Fruit fly (Drosophila melanogaster) whole organism, embryonic: Measurements from ENCODE around the gene mRpS2.
A peak's percentile ranks its signal among the peaks of the same experiment; 100 is the strongest.

Source experiments
- C15 ChIP-seq: fragments of 200-800 bp; sonication (Bioruptor generic); IDR thresholded peaks from 3 replicates; pipeline ENCODE4 v1.3.6; 2022; ENCODE audit warnings: missing biosample characterization, missing genetic modification characterization
- CG10366 ChIP-seq: fragments of 200-800 bp; sonication (Bioruptor generic); IDR thresholded peaks from 2 replicates; pipeline ENCODE4 v1.3.6; 2022; ENCODE audit warnings: missing biosample characterization, missing genetic modification characterization
- CG10979 ChIP-seq: fragments of 200-800 bp; sonication (Bioruptor generic); optimal IDR thresholded peaks from 2 replicates; lab custom pipeline; 2018; ENCODE audit warnings: missing biosample characterization, mild to moderate bottlenecking, missing genetic modification characterization, moderate library complexity
- CG11696 ChIP-seq: fragments of 200-800 bp; sonication (Bioruptor generic); IDR thresholded peaks from 2 replicates; pipeline ENCODE4 v1.3.6; 2022; ENCODE audit warnings: missing biosample characterization, missing genetic modification characterization
- CG12391 ChIP-seq: fragments of 200-800 bp; sonication (Bioruptor generic); optimal IDR thresholded peaks from 3 replicates; lab custom pipeline; 2018; ENCODE audit warnings: missing biosample characterization, mild to moderate bottlenecking, missing genetic modification characterization, moderate library complexity
- CG13424 ChIP-seq: fragments of 200-800 bp; sonication (Bioruptor generic); optimal IDR thresholded peaks from 2 replicates; lab custom pipeline; 2019; ENCODE audit warnings: missing biosample characterization, mild to moderate bottlenecking, missing genetic modification characterization, moderate library complexity
- CG14014 ChIP-seq: fragments of 200-800 bp; sonication (Bioruptor generic); IDR thresholded peaks from 2 replicates; pipeline ENCODE4 v1.3.6; 2022; ENCODE audit warnings: missing biosample characterization, missing genetic modification characterization
- CG1529 ChIP-seq: fragments of 200-800 bp; sonication (Bioruptor generic); optimal IDR thresholded peaks from 3 replicates; lab custom pipeline; 2018; ENCODE audit warnings: missing biosample characterization, missing genetic modification characterization
- CG1602 ChIP-seq: fragments of 200-800 bp; sonication (Bioruptor generic); optimal IDR thresholded peaks from 3 replicates; lab custom pipeline; 2016; ENCODE audit warnings: missing biosample characterization, missing genetic modification characterization
- CG17361 ChIP-seq: fragments of 200-800 bp; sonication (Bioruptor generic); IDR thresholded peaks from 3 replicates; pipeline ENCODE4 v1.3.6; 2022; ENCODE audit warnings: missing biosample characterization, missing genetic modification characterization
- CG1792 ChIP-seq: fragments of 200-800 bp; sonication (Bioruptor generic); optimal IDR thresholded peaks from 2 replicates; lab custom pipeline; 2016; ENCODE audit warnings: missing biosample characterization, missing genetic modification characterization
- CG18011 ChIP-seq: fragments of 200-800 bp; sonication (Bioruptor generic); optimal IDR thresholded peaks from 2 replicates; lab custom pipeline; 2017; ENCODE audit warnings: missing biosample characterization, missing genetic modification characterization, mild to moderate bottlenecking, moderate library complexity, missing genotype
- CG2120 ChIP-seq: fragments of 200-800 bp; sonication (Bioruptor generic); optimal IDR thresholded peaks from 3 replicates; lab custom pipeline; 2016; ENCODE audit warnings: missing biosample characterization, missing genetic modification characterization
- CG2129 ChIP-seq: fragments of 200-800 bp; sonication (Bioruptor generic); IDR thresholded peaks from 2 replicates; pipeline ENCODE4 v1.3.6; 2022; ENCODE audit warnings: missing biosample characterization, missing genetic modification characterization; ENCODE audit not compliant: partially characterized antibody
- CG2712 ChIP-seq: fragments of 200-800 bp; optimal IDR thresholded peaks from 3 replicates; lab custom pipeline; 2019; ENCODE audit warnings: missing biosample characterization, mild to moderate bottlenecking, missing genetic modification characterization, moderate library complexity
- CG3726 ChIP-seq: fragments of 200-800 bp; sonication (Bioruptor generic); IDR thresholded peaks from 3 replicates; pipeline ENCODE4, ENCODE4 v1.3.6; 2022; ENCODE audit warnings: missing biosample characterization, missing genetic modification characterization
- CG43689 ChIP-seq: fragments of 200-800 bp; sonication (Bioruptor generic); IDR thresholded peaks from 2 replicates; pipeline ENCODE4 v1.3.6; 2022; ENCODE audit warnings: missing biosample characterization, missing genetic modification characterization
- CG4424 ChIP-seq: fragments of 200-800 bp; sonication (Bioruptor generic); optimal IDR thresholded peaks from 3 replicates; lab custom pipeline; 2016; ENCODE audit warnings: missing biosample characterization, missing genetic modification characterization
- CG4707 ChIP-seq: fragments of 200-800 bp; sonication (Bioruptor generic); optimal IDR thresholded peaks from 2 replicates; lab custom pipeline; 2018; ENCODE audit warnings: missing biosample characterization, mild to moderate bottlenecking, missing genetic modification characterization, moderate library complexity
- CG5180 ChIP-seq: fragments of 200-800 bp; sonication (Bioruptor generic); optimal IDR thresholded peaks from 3 replicates; lab custom pipeline; 2017; ENCODE audit warnings: missing biosample characterization, missing genetic modification characterization, mild to moderate bottlenecking, moderate library complexity, missing genetic modification reagents
- CG6175 ChIP-seq: fragments of 200-800 bp; sonication (Bioruptor generic); IDR thresholded peaks from 3 replicates; pipeline ENCODE4 v1.3.6; 2022; ENCODE audit warnings: missing biosample characterization, missing genetic modification characterization
- CG7372 ChIP-seq: fragments of 200-800 bp; sonication (Bioruptor generic); IDR thresholded peaks from 2 replicates; pipeline ENCODE4 v1.3.6; 2022; ENCODE audit warnings: missing biosample characterization, missing genetic modification characterization
- CG8765 ChIP-seq: fragments of 200-800 bp; sonication (Bioruptor generic); IDR thresholded peaks from 2 replicates; pipeline ENCODE4 v1.3.6; 2022; ENCODE audit warnings: missing biosample characterization, missing genetic modification characterization
- CG9437 ChIP-seq: fragments of 200-800 bp; sonication (Bioruptor generic); optimal IDR thresholded peaks from 2 replicates; lab custom pipeline; 2018; ENCODE audit warnings: missing biosample characterization, mild to moderate bottlenecking, missing genetic modification characterization
- CG9817 ChIP-seq: fragments of 200-800 bp; sonication (Bioruptor generic); optimal IDR thresholded peaks from 2 replicates; lab custom pipeline; 2018; ENCODE audit warnings: missing biosample characterization, mild to moderate bottlenecking, missing genetic modification characterization, moderate library complexity
- Deaf1 ChIP-seq: fragments of 200-800 bp; optimal IDR thresholded peaks from 3 replicates; lab custom pipeline; 2019; ENCODE audit warnings: missing biosample characterization, mild to moderate bottlenecking, missing genetic modification characterization, moderate library complexity
- Dll ChIP-seq: fragments of 200-800 bp; sonication (Bioruptor generic); IDR thresholded peaks from 4 replicates; pipeline ENCODE4 v1.3.6; 2022; ENCODE audit warnings: missing biosample characterization, missing genetic modification characterization; ENCODE audit not compliant: partially characterized antibody
- Drgx ChIP-seq: fragments of 200-800 bp; sonication (Bioruptor generic); IDR thresholded peaks from 2 replicates; pipeline ENCODE4 v1.3.6; 2022; ENCODE audit warnings: missing biosample characterization, missing genetic modification characterization
- Eip74EF ChIP-seq, 2 experiments: fragments of 200-800 bp in 1 of 2; fragments of >200 bp in 1 of 2; sonication (Bioruptor generic) in 1 of 2; optimal IDR thresholded peaks; 2 replicates each; lab custom pipeline; 2017 to 2019; ENCODE audit warnings: missing biosample characterization in 2 of 2, missing genetic modification characterization in 2 of 2, mild to moderate bottlenecking in 1 of 2, moderate library complexity in 1 of 2
- Hr39 ChIP-seq: fragments of >200 bp; optimal IDR thresholded peaks from 2 replicates; lab custom pipeline; 2017
- Lhr ChIP-seq: fragments of 200-800 bp; sonication (Bioruptor generic); optimal IDR thresholded peaks from 3 replicates; lab custom pipeline; 2017; ENCODE audit warnings: mild to moderate bottlenecking, missing biosample characterization, missing genetic modification reagents, missing genetic modification characterization
- Mrtf ChIP-seq: fragments of 200-800 bp; sonication (Bioruptor generic); IDR thresholded peaks from 3 replicates; pipeline ENCODE4 v1.3.6; 2022; ENCODE audit warnings: missing biosample characterization, missing genetic modification characterization
- Poxn ChIP-seq: fragments of 200-800 bp; sonication (Bioruptor generic); IDR thresholded peaks from 2 replicates; pipeline ENCODE4 v1.3.6; 2022; ENCODE audit warnings: missing biosample characterization, missing genetic modification characterization
- Scr ChIP-seq: fragments of 200-800 bp; sonication (Bioruptor generic); IDR thresholded peaks from 2 replicates; pipeline ENCODE4 v1.3.6; 2022; ENCODE audit warnings: missing biosample characterization, missing genetic modification characterization; ENCODE audit not compliant: partially characterized antibody
- Tbp ChIP-seq: fragments of >200 bp; optimal IDR thresholded peaks from 2 replicates; lab custom pipeline; 2018; ENCODE audit warnings: missing biosample characterization, missing genetic modification characterization
- ab ChIP-seq: fragments of 200-800 bp; sonication (Bioruptor generic); optimal IDR thresholded peaks from 2 replicates; lab custom pipeline; 2016; ENCODE audit warnings: missing biosample characterization, missing genetic modification characterization
- ap ChIP-seq: fragments of 200-800 bp; sonication (Bioruptor generic); IDR thresholded peaks from 2 replicates; pipeline ENCODE4 v1.3.6; 2022; ENCODE audit warnings: missing biosample characterization, missing genetic modification characterization
- ato ChIP-seq: fragments of 200-800 bp; sonication (Bioruptor generic); IDR thresholded peaks from 2 replicates; pipeline ENCODE4 v1.3.6; 2022; ENCODE audit warnings: missing biosample characterization, missing genetic modification characterization; ENCODE audit not compliant: partially characterized antibody
- bbx ChIP-seq: fragments of 200-800 bp; sonication (Bioruptor generic); IDR thresholded peaks from 2 replicates; pipeline ENCODE4 v1.3.6; 2022; ENCODE audit warnings: missing biosample characterization, missing genetic modification characterization; ENCODE audit not compliant: partially characterized antibody
- chm ChIP-seq: fragments of 200-800 bp; sonication (Bioruptor generic); IDR thresholded peaks from 2 replicates; pipeline ENCODE4 v1.3.6; 2022; ENCODE audit warnings: missing biosample characterization, missing genetic modification characterization
- danr ChIP-seq: fragments of 200-800 bp; sonication (Bioruptor generic); IDR thresholded peaks from 2 replicates; pipeline ENCODE4 v1.3.6; 2022; ENCODE audit warnings: missing biosample characterization, missing genetic modification characterization
- fd3F ChIP-seq: fragments of 200-800 bp; sonication (Bioruptor generic); optimal IDR thresholded peaks from 2 replicates; lab custom pipeline; 2018; ENCODE audit warnings: missing biosample characterization, mild to moderate bottlenecking, missing genetic modification characterization, moderate library complexity
- fd96Cb ChIP-seq: fragments of 200-800 bp; sonication (Bioruptor generic); optimal IDR thresholded peaks from 2 replicates; lab custom pipeline; 2018; ENCODE audit warnings: missing biosample characterization, mild to moderate bottlenecking, missing genetic modification characterization, moderate library complexity
- fru ChIP-seq: fragments of >200 bp; optimal IDR thresholded peaks from 2 replicates; lab custom pipeline; 2017
- gem ChIP-seq: fragments of 200-800 bp; sonication (Bioruptor generic); optimal IDR thresholded peaks from 2 replicates; lab custom pipeline; 2019; ENCODE audit warnings: missing biosample characterization, mild to moderate bottlenecking, missing genetic modification characterization, moderate library complexity
- insv ChIP-seq, 2 experiments: fragments of 200-800 bp; sonication (Bioruptor generic); optimal IDR thresholded peaks; 3 replicates each; lab custom pipeline; 2016 to 2018; ENCODE audit warnings: missing biosample characterization in 2 of 2, missing genetic modification characterization in 2 of 2
- luna ChIP-seq: fragments of 200-800 bp; sonication (Bioruptor generic); optimal IDR thresholded peaks from 2 replicates; lab custom pipeline; 2016; ENCODE audit warnings: missing biosample characterization, missing genetic modification characterization
- scrt ChIP-seq: fragments of 200-800 bp; sonication (Bioruptor generic); optimal IDR thresholded peaks from 2 replicates; lab custom pipeline; 2018; ENCODE audit warnings: missing biosample characterization, mild to moderate bottlenecking, missing genetic modification characterization, moderate library complexity
- sisA ChIP-seq: fragments of 200-800 bp; sonication (Bioruptor generic); IDR thresholded peaks from 2 replicates; pipeline ENCODE4 v1.3.6; 2022; ENCODE audit warnings: missing biosample characterization, missing genetic modification characterization
- sug ChIP-seq: fragments of 200-800 bp; optimal IDR thresholded peaks from 2 replicates; lab custom pipeline; 2019; ENCODE audit warnings: missing biosample characterization, mild to moderate bottlenecking, missing genetic modification characterization, moderate library complexity
- tx ChIP-seq: fragments of 200-800 bp; sonication (Bioruptor generic); optimal IDR thresholded peaks from 2 replicates; lab custom pipeline; 2016; ENCODE audit warnings: missing biosample characterization, missing genetic modification characterization
- wek ChIP-seq: fragments of 200-800 bp; sonication (Bioruptor generic); optimal IDR thresholded peaks from 3 replicates; lab custom pipeline; 2018; ENCODE audit warnings: missing biosample characterization, mild to moderate bottlenecking, missing genetic modification characterization, moderate library complexity

mRpS2 gene

dm6 chr2L:4806109-4806508 is 44.1 kb downstream of the mRpS2 start (continued):
- TF ChIP-seq Poxn (GFP tag; lab: Robert Waterston, UW) (no peak), fd96Cb (tag; lab: Kevin White, UChicago) (no peak), CG4424 (GFP tag; lab: Kevin White, UChicago) (no peak), CG1602 (GFP tag; lab: Kevin White, UChicago) (no peak), sisA (GFP tag; lab: Robert Waterston, UW) (peak; percentile 33; the same call in 1 of the 2 replicates), Deaf1 (no peak), Drgx (GFP tag; lab: Robert Waterston, UW) (no peak), danr (GFP tag; lab: Robert Waterston, UW) (no peak), chm (GFP tag; lab: Robert Waterston, UW) (no peak; the same call in 1 of the 2 replicates), tx (GFP tag; lab: Kevin White, UChicago) (no peak), CG17361 (no peak), bbx (GFP tag; lab: Robert Waterston, UW) (no peak), CG5180 (no peak), ato (no peak), CG1529 (GFP tag; lab: Kevin White, UChicago) (no peak), Tbp (GFP tag; lab: Kevin White, UChicago) (no peak), CG6175 (GFP tag; lab: Robert Waterston, UW) (no peak), Lhr (no peak), fru (no peak), CG14014 (peak; percentile 20; the same call in 1 of the 2 replicates), CG9437 (GFP tag; lab: Kevin White, UChicago) (no peak), CG2712 (tag; lab: Kevin White, UChicago) (peak; percentile 13), fd3F (GFP tag; lab: Kevin White, UChicago) (peak; percentile 20), CG43689 (GFP tag; lab: Robert Waterston, UW) (0 out of 2 replicates have a peak, but pooled peaks have one; percentile 5), scrt (GFP tag; lab: Kevin White, UChicago) (no peak), Eip74EF (GFP tag; optimal IDR thresholded peaks at IDR 0.05; lab: Kevin White, UChicago) (peak in 1 of 2 experiments; percentile 11), CG18011 (no peak), CG3726 (GFP tag; lab: Robert Waterston, UW) (no peak), Dll (GFP tag; lab: Robert Waterston, UW) (no peak), gem (tag; lab: Kevin White, UChicago) (peak; percentile 20), wek (GFP tag; lab: Kevin White, UChicago) (no peak), CG2120 (no peak), insv (GFP tag; optimal IDR thresholded peaks at IDR 0.05; lab: Kevin White, UChicago) (no peak), C15 (no peak), CG4707 (GFP tag; lab: Kevin White, UChicago) (no peak), Scr (no peak), CG1792 (GFP tag; lab: Kevin White, UChicago) (no peak), CG8765 (GFP tag; lab: Robert Waterston, UW) (no peak), sug (tag; lab: Kevin White, UChicago) (no peak), CG10366 (GFP tag; lab: Robert Waterston, UW) (no peak; the same call in 1 of the 2 replicates), Hr39 (lab: Kevin White, UChicago) (no peak), CG7372 (GFP tag; lab: Robert Waterston, UW) (no peak), ap (GFP tag; lab: Robert Waterston, UW) (0 out of 2 replicates have a peak, but pooled peaks have one; percentile 29), CG13424 (peak; percentile 9), luna (GFP tag; lab: Kevin White, UChicago) (no peak), ab (GFP tag; lab: Kevin White, UChicago) (no peak), CG9817 (tag; lab: Kevin White, UChicago) (no peak), CG2129 (no peak), CG12391 (tag; lab: Kevin White, UChicago) (peak; percentile 1), Mrtf (GFP tag; lab: Robert Waterston, UW) (0 out of 3 replicates have a peak, but pooled peaks have one; percentile 10), CG10979 (no peak), CG11696 (GFP tag; lab: Robert Waterston, UW) (no peak)
